Fruit fly (Drosophila melanogaster): Measurements from ENCODE around the gene CG15864.

Gene CG15864

DNA sequence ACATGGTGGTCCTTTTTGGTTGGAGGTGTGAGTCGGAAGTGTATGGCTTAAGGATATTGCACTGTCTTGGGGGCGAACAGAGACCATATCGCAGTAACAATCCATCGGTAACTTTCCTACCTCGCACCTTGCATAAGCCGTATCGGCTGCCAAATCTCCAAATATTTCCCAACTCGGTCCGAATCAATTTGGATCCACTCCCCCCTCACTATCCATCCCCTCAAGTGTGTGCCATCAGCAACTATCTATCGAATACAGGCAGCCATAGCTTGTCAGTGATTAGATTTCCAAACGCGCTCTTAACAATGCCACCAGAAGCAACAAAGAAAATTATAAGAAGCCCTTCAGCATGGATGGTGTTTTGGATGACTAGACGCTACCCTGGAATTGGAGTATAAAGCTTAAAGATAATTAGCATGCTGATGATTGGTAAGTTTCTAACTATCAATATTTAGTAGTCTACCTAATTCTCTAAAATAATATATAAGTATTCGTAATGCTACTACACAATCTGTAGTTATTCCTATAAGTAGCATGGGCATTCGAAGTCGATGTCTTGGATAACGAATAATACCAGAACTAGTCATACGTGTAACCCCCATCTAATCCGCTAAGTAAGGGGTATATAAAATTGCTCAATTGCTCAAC, 41.5 kb upstream of the CG15864 start (continued):
- TF ChIP-seq nau (GFP tag; optimal IDR thresholded peaks at IDR 0.05) (no peak), grn (GFP tag; optimal IDR thresholded peaks at IDR 0.05) (peak; percentile 100), ERR (GFP tag; optimal IDR thresholded peaks at IDR 0.05) (no peak), gt (GFP tag; IDR thresholded peaks at IDR 0.05) (no peak), jumu (GFP tag; optimal IDR thresholded peaks at IDR 0.05) (no peak), dati (GFP tag; IDR thresholded peaks at IDR 0.05) (no peak), croc (GFP tag; conservative IDR thresholded peaks at IDR 0.05) (no peak; the same call in 2 of the 3 replicates), CG6175 (GFP tag; IDR thresholded peaks at IDR 0.05) (no peak), NC2β (GFP tag; optimal IDR thresholded peaks at IDR 0.05) (no peak), ewg (GFP tag; optimal IDR thresholded peaks at IDR 0.05) (no peak), Dip3 (GFP tag; optimal IDR thresholded peaks at IDR 0.05) (peak; percentile 37), Lim3 (GFP tag; IDR thresholded peaks at IDR 0.05) (peak; percentile 71; the same call in 1 of the 2 replicates), Hr78 (GFP tag; optimal IDR thresholded peaks at IDR 0.05) (no peak), gem (tag; optimal IDR thresholded peaks at IDR 0.05) (peak; percentile 81), CG18262 (tag; optimal IDR thresholded peaks at IDR 0.05) (peak; percentile 65), twi (tag; optimal IDR thresholded peaks at IDR 0.05) (no peak), CG3065 (GFP tag; optimal IDR thresholded peaks at IDR 0.05) (no peak), sob (GFP tag; IDR thresholded peaks at IDR 0.05) (no peak; the same call in 1 of the 2 replicates), onecut (GFP tag; IDR thresholded peaks at IDR 0.05) (no peak), CG2678 (tag; optimal IDR thresholded peaks at IDR 0.05) (peak; percentile 83), shn (GFP tag; optimal IDR thresholded peaks at IDR 0.05) (no peak), NFAT (GFP tag; IDR thresholded peaks at IDR 0.05) (no peak), CG11456 (GFP tag; IDR thresholded peaks at IDR 0.05) (no peak), CG11398 (GFP tag; optimal IDR thresholded peaks at IDR 0.05) (no peak), Mrtf (GFP tag; IDR thresholded peaks at IDR 0.05) (no peak), B-H1 (GFP tag; IDR thresholded peaks at IDR 0.05) (peak; percentile 24; the same call in 1 of the 3 replicates), CG4820 (GFP tag; optimal IDR thresholded peaks at IDR 0.05) (peak; percentile 42), CG17328 (GFP tag; IDR thresholded peaks at IDR 0.05) (peak; percentile 33; the same call in 1 of the 2 replicates), h (optimal IDR thresholded peaks at IDR 0.05) (no peak), gsb (GFP tag; IDR thresholded peaks at IDR 0.05) (0 out of 2 replicates have a peak, but pooled peaks have one; percentile 30), Oli (tag; optimal IDR thresholded peaks at IDR 0.05) (peak; percentile 68), ems (GFP tag; optimal IDR thresholded peaks at IDR 0.05) (peak; percentile 37), yki (optimal IDR thresholded peaks at IDR 0.05) (no peak), sens (GFP tag) (peak; percentile 85), caup (GFP tag; optimal IDR thresholded peaks at IDR 0.05; ENCODE audit: severe bottlenecking) (peak; percentile 10), CG8478 (optimal IDR thresholded peaks at IDR 0.05) (no peak), Ravus (GFP tag; IDR thresholded peaks at IDR 0.05) (no peak), H15 (GFP tag; IDR thresholded peaks at IDR 0.05) (0 out of 3 replicates have a peak, but pooled peaks have one; percentile 18), Ada2b (GFP tag; IDR thresholded peaks at IDR 0.05) (no peak), CG12659 (GFP tag; optimal IDR thresholded peaks at IDR 0.05) (peak; percentile 52), CG6272 (GFP tag; IDR thresholded peaks at IDR 0.05) (0 out of 2 replicates have a peak, but pooled peaks have one; percentile 7), scrt (GFP tag; optimal IDR thresholded peaks at IDR 0.05) (peak; percentile 30), ap (GFP tag; IDR thresholded peaks at IDR 0.05) (no peak), hb (GFP tag; IDR thresholded peaks at IDR 0.05; ENCODE audit: partially characterized antibody) (no peak), oc (tag; optimal IDR thresholded peaks at IDR 0.05) (no peak), p53 (GFP tag; optimal IDR thresholded peaks at IDR 0.05) (no peak), pan (optimal IDR thresholded peaks at IDR 0.05) (no peak), pan (GFP tag; optimal IDR thresholded peaks at IDR 0.05 in 1 of 2, IDR thresholded peaks at IDR 0.05 in 1 of 2) (peak in 1 of 2 experiments; percentile 28), gfzf (GFP tag; optimal IDR thresholded peaks at IDR 0.05) (no peak), CG12104 (GFP tag; optimal IDR thresholded peaks at IDR 0.05) (no peak), HmgZ (tag; optimal IDR thresholded peaks at IDR 0.05) (peak; percentile 22), CG3281 (GFP tag; optimal IDR thresholded peaks at IDR 0.05) (peak; percentile 62)
